Fruit fly (Drosophila melanogaster) whole organism, embryonic: ENCODE data around the gene mrva.

Experiments used
- Awh ChIP-seq: fragments of 200-800 bp; sonication (Bioruptor generic); IDR thresholded peaks from 2 replicates; pipeline ENCODE4, ENCODE4 v1.3.6; 2022; ENCODE audit warnings: missing biosample characterization, missing genetic modification characterization
- Bdp1 ChIP-seq: fragments of 200-800 bp; sonication (Bioruptor generic); optimal IDR thresholded peaks from 3 replicates; lab custom pipeline; 2016; ENCODE audit warnings: missing biosample characterization, missing genetic modification characterization
- CG11085 ChIP-seq: fragments of 200-800 bp; sonication (Bioruptor generic); IDR thresholded peaks from 2 replicates; pipeline ENCODE4 v1.3.6; 2022; ENCODE audit warnings: missing biosample characterization, missing genetic modification characterization
- CG11398 ChIP-seq: fragments of 200-800 bp; sonication (Bioruptor generic); optimal IDR thresholded peaks from 2 replicates; lab custom pipeline; 2016; ENCODE audit warnings: missing biosample characterization, missing genetic modification characterization
- CG12942 ChIP-seq: fragments of 200-800 bp; sonication (Bioruptor generic); optimal IDR thresholded peaks from 3 replicates; lab custom pipeline; 2016; ENCODE audit warnings: missing biosample characterization, missing genetic modification characterization
- CG14860 ChIP-seq: fragments of 200-800 bp; sonication (Bioruptor generic); IDR thresholded peaks from 3 replicates; pipeline ENCODE4 v1.3.6; 2022; ENCODE audit warnings: missing biosample characterization, missing genetic modification characterization; ENCODE audit not compliant: partially characterized antibody
- CG16863 ChIP-seq: fragments of 200-800 bp; sonication (Bioruptor generic); optimal IDR thresholded peaks from 3 replicates; lab custom pipeline; 2016; ENCODE audit warnings: missing biosample characterization, missing genetic modification characterization
- CG17829 ChIP-seq: fragments of 200-800 bp; optimal IDR thresholded peaks from 2 replicates; lab custom pipeline; 2019; ENCODE audit warnings: missing biosample characterization, mild to moderate bottlenecking, missing genetic modification characterization, moderate library complexity
- CG17912 ChIP-seq: fragments of 200-800 bp; sonication (Bioruptor generic); optimal IDR thresholded peaks from 2 replicates; lab custom pipeline; 2018; ENCODE audit warnings: missing biosample characterization, mild to moderate bottlenecking, missing genetic modification characterization
- CG2712 ChIP-seq: fragments of 200-800 bp; optimal IDR thresholded peaks from 3 replicates; lab custom pipeline; 2019; ENCODE audit warnings: missing biosample characterization, mild to moderate bottlenecking, missing genetic modification characterization, moderate library complexity
- CG32772 ChIP-seq: fragments of 200-800 bp; sonication (Bioruptor generic); IDR thresholded peaks from 2 replicates; pipeline ENCODE4 v1.3.6; 2022; ENCODE audit warnings: missing biosample characterization, missing genetic modification characterization
- CG8388 ChIP-seq: fragments of 200-800 bp; sonication (Bioruptor generic); optimal IDR thresholded peaks from 2 replicates; lab custom pipeline; 2019; ENCODE audit warnings: missing biosample characterization, mild to moderate bottlenecking, missing genetic modification characterization, moderate library complexity
- Dfd ChIP-seq, 2 experiments: fragments of >200 bp; optimal IDR thresholded peaks; 2 replicates each; lab custom pipeline; 2017; ENCODE audit warnings: missing biosample characterization in 2 of 2, missing genetic modification characterization in 2 of 2
- Doc2 ChIP-seq: fragments of 200-800 bp; sonication (Bioruptor generic); IDR thresholded peaks from 2 replicates; pipeline ENCODE4 v1.3.6; 2022; ENCODE audit warnings: missing biosample characterization, missing genetic modification characterization
- Dref ChIP-seq: fragments of 200-800 bp; sonication (Bioruptor generic); IDR thresholded peaks from 2 replicates; pipeline ENCODE4 v1.3.6; 2022; ENCODE audit warnings: missing biosample characterization, missing genetic modification characterization
- H2.0 ChIP-seq: fragments of 200-800 bp; sonication (Bioruptor generic); IDR thresholded peaks from 2 replicates; pipeline ENCODE4 v1.3.6; 2022; ENCODE audit warnings: missing biosample characterization, missing genetic modification characterization
- Hr3 ChIP-seq: fragments of 200-800 bp; sonication (Bioruptor generic); optimal IDR thresholded peaks from 3 replicates; lab custom pipeline; 2016; ENCODE audit warnings: missing biosample characterization, missing genetic modification characterization
- Optix ChIP-seq: fragments of 200-800 bp; sonication (Bioruptor generic); IDR thresholded peaks from 3 replicates; pipeline ENCODE4 v1.3.6; 2022; ENCODE audit warnings: missing biosample characterization, missing genetic modification characterization
- Pdp1 ChIP-seq, 2 experiments: fragments of 200-800 bp; sonication (Bioruptor generic); optimal IDR thresholded peaks; 3 replicates each; lab custom pipeline; 2016; ENCODE audit warnings: missing biosample characterization in 2 of 2, missing genetic modification characterization in 2 of 2, mild to moderate bottlenecking in 1 of 2, moderate library complexity in 1 of 2
- Rfx ChIP-seq: fragments of 200-800 bp; sonication (Bioruptor generic); IDR thresholded peaks from 2 replicates; pipeline ENCODE4 v1.3.6; 2022; ENCODE audit warnings: missing biosample characterization, missing genetic modification characterization
- Sry-β ChIP-seq: fragments of 200-800 bp; sonication (Bioruptor generic); optimal IDR thresholded peaks from 2 replicates; lab custom pipeline; 2018; ENCODE audit warnings: missing biosample characterization, mild to moderate bottlenecking, missing genetic modification characterization, moderate library complexity
- Trl ChIP-seq, 3 experiments: fragments of >200 bp in 2 of 3; fragments of 200-800 bp in 1 of 3; sonication (Bioruptor generic) in 1 of 3; optimal IDR thresholded peaks; 2 replicates in 1 of 3; 3 replicates in 2 of 3; lab custom pipeline; 2016 to 2017; ENCODE audit warnings: missing biosample characterization in 1 of 3, missing genetic modification characterization in 1 of 3
- ac ChIP-seq: fragments of 200-800 bp; sonication (Bioruptor generic); optimal IDR thresholded peaks from 3 replicates; lab custom pipeline; 2017; ENCODE audit warnings: missing biosample characterization, mild to moderate bottlenecking, missing genetic modification characterization
- cato ChIP-seq: fragments of 200-800 bp; sonication (Bioruptor generic); optimal IDR thresholded peaks from 2 replicates; lab custom pipeline; 2016; ENCODE audit warnings: missing biosample characterization, missing genetic modification characterization, borderline replicate concordance
- chif ChIP-seq, 2 experiments: fragments of 200-800 bp; sonication (Bioruptor generic); optimal IDR thresholded peaks; 3 replicates each; lab custom pipeline; 2016; ENCODE audit warnings: missing biosample characterization in 2 of 2, missing genetic modification characterization in 2 of 2
- chinmo ChIP-seq: fragments of 200-800 bp; sonication (Bioruptor generic); IDR thresholded peaks from 4 replicates; pipeline ENCODE4 v1.3.6; 2022; ENCODE audit warnings: missing biosample characterization, missing genetic modification characterization; ENCODE audit not compliant: partially characterized antibody
- chm ChIP-seq: fragments of 200-800 bp; sonication (Bioruptor generic); IDR thresholded peaks from 2 replicates; pipeline ENCODE4 v1.3.6; 2022; ENCODE audit warnings: missing biosample characterization, missing genetic modification characterization
- crol ChIP-seq: fragments of 200-800 bp; sonication (Bioruptor generic); IDR thresholded peaks from 2 replicates; pipeline ENCODE4 v1.3.6; 2022; ENCODE audit warnings: missing biosample characterization, missing genetic modification characterization
- dimm ChIP-seq: fragments of 200-800 bp; sonication (Bioruptor generic); IDR thresholded peaks from 2 replicates; pipeline ENCODE4 v1.3.6; 2022; ENCODE audit warnings: missing biosample characterization, missing genetic modification characterization
- fu2 ChIP-seq: fragments of 200-800 bp; sonication (Bioruptor generic); optimal IDR thresholded peaks from 2 replicates; lab custom pipeline; 2016; ENCODE audit warnings: missing biosample characterization, missing genetic modification characterization
- gcm ChIP-seq: fragments of 200-800 bp; sonication (Bioruptor generic); optimal IDR thresholded peaks from 2 replicates; lab custom pipeline; 2019; ENCODE audit warnings: missing biosample characterization, mild to moderate bottlenecking, missing genetic modification characterization, moderate library complexity
- ham ChIP-seq: fragments of 200-800 bp; sonication (Bioruptor generic); IDR thresholded peaks from 2 replicates; pipeline ENCODE4 v1.3.6; 2022; ENCODE audit warnings: missing biosample characterization, missing genetic modification characterization
- jumu ChIP-seq: fragments of 200-800 bp; sonication (Bioruptor generic); optimal IDR thresholded peaks from 3 replicates; lab custom pipeline; 2016; ENCODE audit warnings: missing biosample characterization, missing genetic modification characterization
- kah ChIP-seq: fragments of 200-800 bp; sonication (Bioruptor generic); optimal IDR thresholded peaks from 2 replicates; lab custom pipeline; 2018; ENCODE audit warnings: missing biosample characterization, mild to moderate bottlenecking, missing genetic modification characterization
- klu ChIP-seq: fragments of 200-800 bp; sonication (Bioruptor generic); IDR thresholded peaks from 2 replicates; pipeline ENCODE4 v1.3.6; 2022; ENCODE audit warnings: missing biosample characterization, missing genetic modification characterization
- kni ChIP-seq: fragments of 200-800 bp; sonication (Bioruptor generic); optimal IDR thresholded peaks from 3 replicates; lab custom pipeline; 2017; ENCODE audit warnings: mild to moderate bottlenecking, missing biosample characterization, missing genetic modification reagents, missing genetic modification characterization
- lola ChIP-seq, 3 experiments: fragments of >200 bp in 2 of 3; fragments of 200-800 bp in 1 of 3; sonication (Bioruptor generic) in 1 of 3; optimal IDR thresholded peaks; 2 replicates each; lab custom pipeline; 2017 to 2019; ENCODE audit warnings: missing biosample characterization in 3 of 3, missing genetic modification characterization in 3 of 3, mild to moderate bottlenecking in 1 of 3, moderate library complexity in 1 of 3
- org-1 ChIP-seq: fragments of 200-800 bp; sonication (Bioruptor generic); optimal IDR thresholded peaks from 2 replicates; lab custom pipeline; 2017; ENCODE audit warnings: missing biosample characterization, missing genetic modification characterization
- p53 ChIP-seq: fragments of 200-800 bp; sonication (Bioruptor generic); optimal IDR thresholded peaks from 2 replicates; lab custom pipeline; 2016; ENCODE audit warnings: missing biosample characterization, missing genetic modification characterization
- peb ChIP-seq: fragments of 200-800 bp; sonication (Bioruptor generic); IDR thresholded peaks from 2 replicates; pipeline ENCODE4 v1.3.6; 2022; ENCODE audit warnings: missing biosample characterization, missing genetic modification characterization
- pnt ChIP-seq: fragments of 200-800 bp; sonication (Bioruptor generic); optimal IDR thresholded peaks from 3 replicates; lab custom pipeline; 2016; ENCODE audit warnings: missing biosample characterization, missing genetic modification characterization
- repo ChIP-seq: fragments of 200-800 bp; sonication (Bioruptor generic); optimal IDR thresholded peaks from 2 replicates; lab custom pipeline; 2016; ENCODE audit warnings: missing biosample characterization, missing genetic modification characterization
- schlank ChIP-seq: fragments of 200-800 bp; sonication (Bioruptor generic); optimal IDR thresholded peaks from 2 replicates; lab custom pipeline; 2018; ENCODE audit warnings: missing biosample characterization, mild to moderate bottlenecking, missing genetic modification characterization
- sisA ChIP-seq: fragments of 200-800 bp; sonication (Bioruptor generic); IDR thresholded peaks from 2 replicates; pipeline ENCODE4 v1.3.6; 2022; ENCODE audit warnings: missing biosample characterization, missing genetic modification characterization
- so ChIP-seq: fragments of 200-800 bp; sonication (Bioruptor generic); IDR thresholded peaks from 3 replicates; pipeline ENCODE4 v1.3.6; 2022; ENCODE audit warnings: missing biosample characterization, missing genetic modification characterization
- sob ChIP-seq: fragments of 200-800 bp; sonication (Bioruptor generic); IDR thresholded peaks from 2 replicates; pipeline ENCODE4 v1.3.6; 2022; ENCODE audit warnings: missing biosample characterization, missing genetic modification characterization
- sqz ChIP-seq: fragments of 200-800 bp; sonication (Bioruptor generic); optimal IDR thresholded peaks from 3 replicates; lab custom pipeline; 2018; ENCODE audit warnings: missing biosample characterization, mild to moderate bottlenecking, missing genetic modification characterization
- twi ChIP-seq: fragments of 200-800 bp; optimal IDR thresholded peaks from 2 replicates; lab custom pipeline; 2019; ENCODE audit warnings: missing biosample characterization, mild to moderate bottlenecking, missing genetic modification characterization, moderate library complexity
- usp ChIP-seq: fragments of >200 bp; optimal IDR thresholded peaks from 2 replicates; lab custom pipeline; 2017; ENCODE audit warnings: missing biosample characterization, missing genetic modification characterization
- wdn ChIP-seq: fragments of 200-800 bp; sonication (Bioruptor generic); IDR thresholded peaks from 2 replicates; pipeline ENCODE4 v1.3.6; 2022; ENCODE audit warnings: missing biosample characterization, missing genetic modification characterization

The mrva gene

dm6 chr3L:7328567-7329253, at the start of gene mrva, which contains the start of the genes CG42307 and mus312:
Gene mrva (minus strand): TSS chr3L:7328842.
Gene CG42307 (plus strand): TSS chr3L:7329132.
Gene mus312 (plus strand): TSS chr3L:7329132.
- peak; percentile 87; the same call in 2 of the 3 replicates for TF ChIP-seq so
- peak; percentile 66 for TF ChIP-seq org-1 (GFP tag; lab: Kevin White, UChicago)
- peak; percentile 49; the same call in 1 of the 2 replicates for TF ChIP-seq peb
- peak; percentile 95 for TF ChIP-seq CG2712 (tag; lab: Kevin White, UChicago)
- peak; percentile 18 for TF ChIP-seq pnt (GFP tag; lab: Kevin White, UChicago)
- peak; percentile 39 for TF ChIP-seq fu2
- TF ChIP-seq Hr3, result peak; percentile 90
- TF ChIP-seq sqz (GFP tag; lab: Kevin White, UChicago), result no peak
- TF ChIP-seq CG17829 (tag; lab: Kevin White, UChicago), result peak; percentile 95
- TF ChIP-seq CG12942 (GFP tag; lab: Kevin White, UChicago), result peak; percentile 84
- peak; percentile 88 for TF ChIP-seq CG8388 (GFP tag; lab: Kevin White, UChicago)
- no peak for TF ChIP-seq Trl (optimal IDR thresholded peaks at IDR 0.05; lab: Kevin White, UChicago)
- TF ChIP-seq Trl (GFP tag; optimal IDR thresholded peaks at IDR 0.05; lab: Kevin White, UChicago), result peak; percentile 42
- peak; percentile 56; the same call in 1 of the 2 replicates for TF ChIP-seq klu (GFP tag; lab: Robert Waterston, UW)
- TF ChIP-seq schlank (tag; lab: Kevin White, UChicago), result peak; percentile 54
- peak; percentile 59 for TF ChIP-seq cato (GFP tag; lab: Kevin White, UChicago)
- TF ChIP-seq lola (GFP tag; optimal IDR thresholded peaks at IDR 0.05; lab: Kevin White, UChicago), result peak in 1 of 3 experiments; percentile 92
- peak; percentile 91 for TF ChIP-seq twi
- peak; percentile 80 for TF ChIP-seq H2.0 (GFP tag; lab: Robert Waterston, UW)
- no peak for TF ChIP-seq CG16863
- TF ChIP-seq crol (GFP tag; lab: Robert Waterston, UW), result no peak
- TF ChIP-seq Pdp1 (GFP tag; optimal IDR thresholded peaks at IDR 0.05; lab: Kevin White, UChicago), result peak; percentile 52 to 76
- peak; percentile 74 for TF ChIP-seq sisA (GFP tag; lab: Robert Waterston, UW)
- TF ChIP-seq CG14860 (GFP tag; lab: Robert Waterston, UW), result no peak
- 0 out of 3 replicates have a peak, but pooled peaks have one; percentile 34 for TF ChIP-seq Optix (GFP tag; lab: Robert Waterston, UW)
- TF ChIP-seq Dref, result peak; percentile 66
- peak; percentile 88 for TF ChIP-seq Rfx (GFP tag; lab: Robert Waterston, UW)
- peak; percentile 52 for TF ChIP-seq ac (GFP tag; lab: Kevin White, UChicago)
- peak; percentile 87 for TF ChIP-seq kah
- TF ChIP-seq Dfd (GFP tag; optimal IDR thresholded peaks at IDR 0.05; lab: Kevin White, UChicago), result no peak
- peak; percentile 73 for TF ChIP-seq Awh (GFP tag; lab: Robert Waterston, UW)
- peak; percentile 82 for TF ChIP-seq CG32772 (GFP tag; lab: Robert Waterston, UW)
- peak; percentile 63 for TF ChIP-seq wdn (GFP tag; lab: Robert Waterston, UW)
- TF ChIP-seq repo (GFP tag; lab: Kevin White, UChicago), result peak; percentile 52
- TF ChIP-seq p53, result no peak
- peak; percentile 93 for TF ChIP-seq gcm (GFP tag; lab: Kevin White, UChicago)
- peak; percentile 71 for TF ChIP-seq CG11085 (GFP tag; lab: Robert Waterston, UW)
- TF ChIP-seq CG17912 (GFP tag; lab: Kevin White, UChicago), result peak; percentile 79
- no peak for TF ChIP-seq CG11398 (GFP tag; lab: Kevin White, UChicago)
- peak; percentile 88 for TF ChIP-seq chinmo (GFP tag; lab: Robert Waterston, UW)
- TF ChIP-seq ham (GFP tag; lab: Robert Waterston, UW), result no peak
- peak; percentile 80 for TF ChIP-seq chm (GFP tag; lab: Robert Waterston, UW)
- peak; percentile 1 for TF ChIP-seq jumu
- peak; percentile 42 for TF ChIP-seq Bdp1 (GFP tag; lab: Kevin White, UChicago)
- no peak for TF ChIP-seq Doc2
- TF ChIP-seq kni (GFP tag; lab: Kevin White, UChicago), result peak; percentile 30
- TF ChIP-seq usp (GFP tag; lab: Kevin White, UChicago), result no peak
- TF ChIP-seq Sry-β (GFP tag; lab: Kevin White, UChicago), result peak; percentile 43
- TF ChIP-seq dimm (GFP tag; lab: Robert Waterston, UW), result no peak
- TF ChIP-seq chif (GFP tag; optimal IDR thresholded peaks at IDR 0.05; lab: Kevin White, UChicago), result peak in 1 of 2 experiments; percentile 49
- TF ChIP-seq sob (GFP tag; lab: Robert Waterston, UW), result peak; percentile 82
